Fruit fly (Drosophila melanogaster): Measurements from ENCODE around the gene CG3448.

DNA sequence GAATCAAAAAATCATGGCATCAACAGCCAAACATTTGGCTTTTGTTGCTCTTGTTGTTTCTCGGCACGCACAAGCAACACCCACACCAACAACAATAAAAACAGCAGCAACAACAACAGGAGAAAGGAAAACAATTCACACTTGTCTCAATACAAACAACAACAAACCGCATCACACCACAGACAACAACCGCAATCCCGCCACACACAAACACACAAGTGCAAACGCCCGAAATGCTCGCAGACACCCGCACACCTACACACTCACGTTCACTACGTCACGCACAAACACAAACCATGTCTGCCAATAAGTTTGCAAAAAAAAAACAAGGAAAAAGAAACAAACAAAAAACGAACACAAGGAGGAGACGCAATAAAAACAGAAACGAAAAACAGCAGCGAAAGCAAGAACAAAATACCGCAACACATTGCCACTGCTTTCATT lies 16.4 kb upstream of the CG3448 start:
- TF ChIP-seq N (GFP tag; optimal IDR thresholded peaks at IDR 0.05) (no peak), usp (GFP tag; optimal IDR thresholded peaks at IDR 0.05) (no peak), OdsH (GFP tag; optimal IDR thresholded peaks at IDR 0.05) (no peak), Hnf4 (GFP tag; optimal IDR thresholded peaks at IDR 0.05) (no peak), Mio (GFP tag; optimal IDR thresholded peaks at IDR 0.05) (no peak), fru (GFP tag; optimal IDR thresholded peaks at IDR 0.05) (no peak), h (GFP tag; optimal IDR thresholded peaks at IDR 0.05) (peak; percentile 28), lola (GFP tag; optimal IDR thresholded peaks at IDR 0.05) (no peak), Hr83 (GFP tag; optimal IDR thresholded peaks at IDR 0.05; ENCODE audit: poor library complexity, severe bottlenecking) (no peak)

Data from whole organism, wandering third instar larva.